Worm (Caenorhabditis elegans) whole organism, L3 larva: ENCODE results near the gene ZK632.14.

Experiments used
- egl-5 ChIP-seq: fragments of 150-350 bp; optimal IDR thresholded peaks from 2 replicates; lab custom pipeline; 2017; ENCODE audit warnings: missing biosample characterization, missing genetic modification reagents, missing genetic modification characterization, inconsistent platforms
- hmg-11 ChIP-seq: sonication (generic microtip); optimal IDR thresholded peaks from 2 replicates; lab custom pipeline; 2016; ENCODE audit warnings: missing genetic modification characterization, missing compliant biosample characterization
- nfya-1 ChIP-seq: sonication (generic microtip); optimal IDR thresholded peaks from 2 replicates; lab custom pipeline; 2017; ENCODE audit warnings: missing genetic modification characterization, mild to moderate bottlenecking, missing compliant biosample characterization, antibody characterized with exemption, moderate library complexity; ENCODE audit not compliant: insufficient read depth
- sea-2 ChIP-seq: fragments of 150-350 bp; sonication (generic microtip); optimal IDR thresholded peaks from 4 replicates; lab custom pipeline; 2014; ENCODE audit warnings: missing biosample characterization, missing genetic modification reagents, missing genetic modification characterization

The ZK632.14 gene

DNA sequence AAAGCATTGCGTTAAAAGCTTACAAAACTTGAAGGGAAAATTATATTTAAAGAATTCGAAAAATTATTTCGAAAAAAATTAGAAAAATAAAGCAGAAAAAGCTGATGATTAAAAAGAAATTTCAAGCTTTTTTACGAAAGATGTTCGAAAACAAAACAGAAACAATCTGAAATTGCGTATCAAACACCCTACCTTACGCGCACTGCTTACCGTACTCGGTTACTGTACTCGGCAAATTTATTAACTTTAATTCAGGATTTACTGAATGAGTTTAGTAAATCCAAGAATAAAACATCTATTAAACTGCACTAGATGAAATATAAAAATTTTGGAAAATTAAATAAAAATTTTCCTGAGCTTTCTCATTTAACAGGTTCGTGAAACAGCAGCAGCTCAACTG, 49.2 kb downstream of the ZK632.14 start:
- TF ChIP-seq nfya-1 (no peak), sea-2 (no peak), hmg-11 (tag; lab: Kevin White, UChicago) (no peak), egl-5 (tag; lab: Kevin White, UChicago) (no peak)
